1 fruit fly cellular context compared by ENCODE assay signal in genomic region chr3R:30461608-30462243, dm6.
TF ChIP-seq lines count a peak whose summit lies in the region.

No protein-coding gene starts in this region.

TF ChIP-seq in whole organism, embryonic, 481 proteins besides CTCF, POLR2A, EP300 and RAD21 (continued from another document):
- TF ChIP-seq CG7928 (GFP tag; optimal IDR thresholded peaks at IDR 0.05; lab: Kevin White, UChicago): no peak
- TF ChIP-seq CG10979 (tag; optimal IDR thresholded peaks at IDR 0.05; lab: Kevin White, UChicago): peak; percentile 26
- TF ChIP-seq gem (tag; optimal IDR thresholded peaks at IDR 0.05; lab: Kevin White, UChicago): peak; percentile 64
- TF ChIP-seq CG30403 (GFP tag; optimal IDR thresholded peaks at IDR 0.05; lab: Kevin White, UChicago): peak; percentile 41
- peak; percentile 57; the same call in 1 of the 3 replicates for TF ChIP-seq dysf (GFP tag; IDR thresholded peaks at IDR 0.05; lab: Robert Waterston, UW)
- peak; percentile 44 for TF ChIP-seq phol (tag; optimal IDR thresholded peaks at IDR 0.05; lab: Kevin White, UChicago)
- 0 out of 4 replicates have a peak, but pooled peaks have one; percentile 12 for TF ChIP-seq chinmo (GFP tag; IDR thresholded peaks at IDR 0.05; lab: Robert Waterston, UW; ENCODE audit: partially characterized antibody)
- TF ChIP-seq Fer1 (GFP tag; optimal IDR thresholded peaks at IDR 0.05; lab: Kevin White, UChicago): peak; percentile 35
- TF ChIP-seq CG18262 (tag; optimal IDR thresholded peaks at IDR 0.05; lab: Kevin White, UChicago): peak; percentile 33
- peak; percentile 43 for TF ChIP-seq CG12391 (tag; optimal IDR thresholded peaks at IDR 0.05; lab: Kevin White, UChicago)
- no peak for TF ChIP-seq CG14014 (GFP tag; IDR thresholded peaks at IDR 0.05; lab: Robert Waterston, UW)
- peak; percentile 15; the same call in 1 of the 3 replicates for TF ChIP-seq B-H1 (GFP tag; IDR thresholded peaks at IDR 0.05; lab: Robert Waterston, UW)
- peak; percentile 35 for TF ChIP-seq Sox100B (GFP tag; optimal IDR thresholded peaks at IDR 0.05; lab: Kevin White, UChicago)
- TF ChIP-seq tap (tag; optimal IDR thresholded peaks at IDR 0.05; lab: Kevin White, UChicago): peak; percentile 28
- peak; percentile 15 for TF ChIP-seq CG6813 (GFP tag; optimal IDR thresholded peaks at IDR 0.05; lab: Kevin White, UChicago)
- TF ChIP-seq Xbp1 (GFP tag; optimal IDR thresholded peaks at IDR 0.05; lab: Kevin White, UChicago): peak; percentile 19
- TF ChIP-seq nerfin-1 (tag; optimal IDR thresholded peaks at IDR 0.05; lab: Kevin White, UChicago): no peak
- 0 out of 2 replicates have a peak, but pooled peaks have one; percentile 30 for TF ChIP-seq E2f1 (GFP tag; IDR thresholded peaks at IDR 0.05; lab: Robert Waterston, UW)
- no peak; the same call in 1 of the 2 replicates for TF ChIP-seq Atf6 (GFP tag; IDR thresholded peaks at IDR 0.05; lab: Robert Waterston, UW)
- TF ChIP-seq CG31441 (GFP tag; IDR thresholded peaks at IDR 0.05; lab: Robert Waterston, UW): peak; percentile 56
- TF ChIP-seq Sox102F (GFP tag; optimal IDR thresholded peaks at IDR 0.05; lab: Kevin White, UChicago): peak; percentile 41
- TF ChIP-seq CG2678 (tag; optimal IDR thresholded peaks at IDR 0.05; lab: Kevin White, UChicago): peak; percentile 51
- peak; percentile 9 for TF ChIP-seq Spps (tag; optimal IDR thresholded peaks at IDR 0.05; lab: Kevin White, UChicago)
- 0 out of 2 replicates have a peak, but pooled peaks have one; percentile 41 for TF ChIP-seq H2.0 (GFP tag; IDR thresholded peaks at IDR 0.05; lab: Robert Waterston, UW)
- no peak for TF ChIP-seq tna (GFP tag; IDR thresholded peaks at IDR 0.05; lab: Robert Waterston, UW; ENCODE audit: partially characterized antibody)
- peak; percentile 18 for TF ChIP-seq Oli (tag; optimal IDR thresholded peaks at IDR 0.05; lab: Kevin White, UChicago)
- peak; percentile 59 for TF ChIP-seq slbo (GFP tag; IDR thresholded peaks at IDR 0.05; lab: Robert Waterston, UW)
- TF ChIP-seq CoRest (tag; optimal IDR thresholded peaks at IDR 0.05; lab: Kevin White, UChicago): peak; percentile 41
- peak; percentile 16 for TF ChIP-seq CG18599 (GFP tag; optimal IDR thresholded peaks at IDR 0.05; lab: Kevin White, UChicago)
- TF ChIP-seq az2 (GFP tag; optimal IDR thresholded peaks at IDR 0.05; lab: Kevin White, UChicago): peak; percentile 10
- peak; percentile 1 for TF ChIP-seq CG15011 (GFP tag; optimal IDR thresholded peaks at IDR 0.05; lab: Kevin White, UChicago)
- TF ChIP-seq CG7372 (GFP tag; IDR thresholded peaks at IDR 0.05; lab: Robert Waterston, UW): no peak
- TF ChIP-seq CG9727 (GFP tag; optimal IDR thresholded peaks at IDR 0.05; lab: Kevin White, UChicago): peak; percentile 25
